Fruit fly (Drosophila melanogaster) whole organism, embryonic: ENCODE data around the gene CG11367.
A peak's percentile ranks its signal among the peaks of the same experiment; 100 is the strongest.

Experiments
- CG10274 ChIP-seq: fragments of 200-800 bp; sonication (Bioruptor generic); optimal IDR thresholded peaks from 3 replicates; lab custom pipeline; 2017; ENCODE audit warnings: missing biosample characterization, mild to moderate bottlenecking, missing genetic modification characterization
- CG1233 ChIP-seq: fragments of 200-800 bp; sonication (Bioruptor generic); optimal IDR thresholded peaks from 4 replicates; lab custom pipeline; 2018; ENCODE audit warnings: missing biosample characterization, mild to moderate bottlenecking, missing genetic modification characterization
- CG12659 ChIP-seq: fragments of 200-800 bp; sonication (Bioruptor generic); optimal IDR thresholded peaks from 3 replicates; lab custom pipeline; 2017; ENCODE audit warnings: mild to moderate bottlenecking, missing biosample characterization, missing genetic modification reagents, missing genetic modification characterization
- CG13894 ChIP-seq: fragments of 200-800 bp; sonication (Bioruptor generic); optimal IDR thresholded peaks from 3 replicates; lab custom pipeline; 2018; ENCODE audit warnings: missing biosample characterization, mild to moderate bottlenecking, missing genetic modification characterization, moderate library complexity
- CG1529 ChIP-seq: fragments of 200-800 bp; sonication (Bioruptor generic); optimal IDR thresholded peaks from 3 replicates; lab custom pipeline; 2018; ENCODE audit warnings: missing biosample characterization, missing genetic modification characterization
- CG17359 ChIP-seq: fragments of 200-800 bp; sonication (Bioruptor generic); optimal IDR thresholded peaks from 3 replicates; lab custom pipeline; 2018; ENCODE audit warnings: missing biosample characterization, mild to moderate bottlenecking, missing genetic modification characterization, moderate library complexity
- CG17385 ChIP-seq: fragments of 200-800 bp; sonication (Bioruptor generic); optimal IDR thresholded peaks from 3 replicates; lab custom pipeline; 2018; ENCODE audit warnings: missing biosample characterization, mild to moderate bottlenecking, missing genetic modification characterization
- CG17612 ChIP-seq: fragments of 200-800 bp; sonication (Bioruptor generic); IDR thresholded peaks from 2 replicates; pipeline ENCODE4 v1.3.6; 2022; ENCODE audit warnings: missing biosample characterization, missing genetic modification characterization
- CG18476 ChIP-seq: fragments of 200-800 bp; sonication (Bioruptor generic); optimal IDR thresholded peaks from 2 replicates; lab custom pipeline; 2016; ENCODE audit warnings: missing biosample characterization, mild to moderate bottlenecking, missing genetic modification characterization
- CG18619 ChIP-seq: fragments of 200-800 bp; sonication (Bioruptor generic); optimal IDR thresholded peaks from 3 replicates; lab custom pipeline; 2017; ENCODE audit warnings: missing biosample characterization, mild to moderate bottlenecking, missing genetic modification characterization
- CG2202 ChIP-seq: fragments of 200-800 bp; sonication (Bioruptor generic); optimal IDR thresholded peaks from 2 replicates; lab custom pipeline; 2018; ENCODE audit warnings: missing biosample characterization, mild to moderate bottlenecking, missing genetic modification characterization
- CG2875 ChIP-seq: fragments of 200-800 bp; sonication (Bioruptor generic); optimal IDR thresholded peaks from 2 replicates; lab custom pipeline; 2017; ENCODE audit warnings: missing biosample characterization, mild to moderate bottlenecking, missing genetic modification characterization, missing genetic modification reagents
- CG31441 ChIP-seq: fragments of 200-800 bp; sonication (Bioruptor generic); IDR thresholded peaks from 2 replicates; pipeline ENCODE4 v1.3.6; 2022; ENCODE audit warnings: missing biosample characterization, missing genetic modification characterization
- CG3281 ChIP-seq: fragments of 200-800 bp; sonication (Bioruptor generic); optimal IDR thresholded peaks from 3 replicates; lab custom pipeline; 2017; ENCODE audit warnings: missing biosample characterization, mild to moderate bottlenecking, missing genetic modification characterization
- CG34224 ChIP-seq: fragments of 200-800 bp; sonication (Bioruptor generic); IDR thresholded peaks from 3 replicates; pipeline ENCODE4 v1.3.6; 2022; ENCODE audit warnings: missing biosample characterization, missing genetic modification characterization; ENCODE audit not compliant: partially characterized antibody
- CG3995 ChIP-seq: fragments of 200-800 bp; sonication (Bioruptor generic); optimal IDR thresholded peaks from 3 replicates; lab custom pipeline; 2016; ENCODE audit warnings: missing biosample characterization, missing genetic modification characterization
- CG4424 ChIP-seq: fragments of 200-800 bp; sonication (Bioruptor generic); optimal IDR thresholded peaks from 3 replicates; lab custom pipeline; 2016; ENCODE audit warnings: missing biosample characterization, missing genetic modification characterization
- CG5180 ChIP-seq: fragments of 200-800 bp; sonication (Bioruptor generic); optimal IDR thresholded peaks from 3 replicates; lab custom pipeline; 2017; ENCODE audit warnings: missing biosample characterization, missing genetic modification characterization, mild to moderate bottlenecking, moderate library complexity, missing genetic modification reagents
- CG6254 ChIP-seq: fragments of 200-800 bp; sonication (Bioruptor generic); optimal IDR thresholded peaks from 3 replicates; lab custom pipeline; 2017; ENCODE audit warnings: mild to moderate bottlenecking, missing biosample characterization, missing genetic modification reagents, missing genetic modification characterization
- CG7372 ChIP-seq: fragments of 200-800 bp; sonication (Bioruptor generic); IDR thresholded peaks from 2 replicates; pipeline ENCODE4 v1.3.6; 2022; ENCODE audit warnings: missing biosample characterization, missing genetic modification characterization
- CG9876 ChIP-seq: fragments of 200-800 bp; sonication (Bioruptor generic); optimal IDR thresholded peaks from 2 replicates; lab custom pipeline; 2016; ENCODE audit warnings: missing biosample characterization, missing genetic modification characterization
- Dbx ChIP-seq: fragments of 200-800 bp; sonication (Bioruptor generic); IDR thresholded peaks from 3 replicates; pipeline ENCODE4 v1.3.6; 2022; ENCODE audit warnings: missing biosample characterization, missing genetic modification characterization
- HLH3B ChIP-seq: fragments of 200-800 bp; sonication (Bioruptor generic); IDR thresholded peaks from 2 replicates; pipeline ENCODE4 v1.3.6; 2022; ENCODE audit warnings: missing biosample characterization, missing genetic modification characterization
- Hr3 ChIP-seq: fragments of 200-800 bp; sonication (Bioruptor generic); optimal IDR thresholded peaks from 3 replicates; lab custom pipeline; 2016; ENCODE audit warnings: missing biosample characterization, missing genetic modification characterization
- Lhr ChIP-seq: fragments of 200-800 bp; sonication (Bioruptor generic); optimal IDR thresholded peaks from 3 replicates; lab custom pipeline; 2017; ENCODE audit warnings: mild to moderate bottlenecking, missing biosample characterization, missing genetic modification reagents, missing genetic modification characterization
- Mes4 ChIP-seq: fragments of 200-800 bp; sonication (Bioruptor generic); optimal IDR thresholded peaks from 2 replicates; lab custom pipeline; 2016; ENCODE audit warnings: missing biosample characterization, missing genetic modification characterization
- Neu2 ChIP-seq: fragments of 200-800 bp; sonication (Bioruptor generic); optimal IDR thresholded peaks from 3 replicates; lab custom pipeline; 2016; ENCODE audit warnings: missing biosample characterization, missing genetic modification characterization, borderline replicate concordance
- Oaz ChIP-seq: fragments of 200-800 bp; sonication (Bioruptor generic); IDR thresholded peaks from 2 replicates; pipeline ENCODE4 v1.3.6; 2022; ENCODE audit warnings: missing biosample characterization, missing genetic modification characterization
- Scr ChIP-seq: fragments of 200-800 bp; sonication (Bioruptor generic); IDR thresholded peaks from 2 replicates; pipeline ENCODE4 v1.3.6; 2022; ENCODE audit warnings: missing biosample characterization, missing genetic modification characterization; ENCODE audit not compliant: partially characterized antibody
- Sox102F ChIP-seq: fragments of 200-800 bp; sonication (Bioruptor generic); optimal IDR thresholded peaks from 2 replicates; lab custom pipeline; 2018; ENCODE audit warnings: missing biosample characterization, mild to moderate bottlenecking, missing genetic modification characterization, moderate library complexity
- TFAM ChIP-seq: fragments of 200-800 bp; sonication (Bioruptor generic); optimal IDR thresholded peaks from 2 replicates; lab custom pipeline; 2017; ENCODE audit warnings: missing biosample characterization, missing genetic modification characterization, inconsistent platforms
- ab ChIP-seq: fragments of 200-800 bp; sonication (Bioruptor generic); optimal IDR thresholded peaks from 2 replicates; lab custom pipeline; 2016; ENCODE audit warnings: missing biosample characterization, missing genetic modification characterization
- aop ChIP-seq: fragments of 200-800 bp; sonication (Bioruptor generic); IDR thresholded peaks from 2 replicates; pipeline ENCODE4 v1.3.6; 2022; ENCODE audit warnings: missing biosample characterization, missing genetic modification characterization
- cas ChIP-seq: fragments of 200-800 bp; sonication (Bioruptor generic); IDR thresholded peaks from 2 replicates; pipeline ENCODE4 v1.3.6; 2022; ENCODE audit warnings: missing biosample characterization, missing genetic modification characterization
- chm ChIP-seq: fragments of 200-800 bp; sonication (Bioruptor generic); IDR thresholded peaks from 2 replicates; pipeline ENCODE4 v1.3.6; 2022; ENCODE audit warnings: missing biosample characterization, missing genetic modification characterization
- cwo ChIP-seq: fragments of 200-800 bp; sonication (Bioruptor generic); optimal IDR thresholded peaks from 3 replicates; lab custom pipeline; 2017; ENCODE audit warnings: missing biosample characterization, missing genetic modification characterization, mild to moderate bottlenecking, moderate library complexity, missing genetic modification reagents
- dan ChIP-seq: fragments of 200-800 bp; sonication (Bioruptor generic); IDR thresholded peaks from 2 replicates; pipeline ENCODE4 v1.3.6; 2022; ENCODE audit warnings: missing biosample characterization, missing genetic modification characterization
- eve ChIP-seq, 2 experiments: fragments of >200 bp; optimal IDR thresholded peaks; 2 replicates each; lab custom pipeline; 2017; ENCODE audit warnings: missing biosample characterization in 2 of 2, missing genetic modification characterization in 2 of 2
- ham ChIP-seq: fragments of 200-800 bp; sonication (Bioruptor generic); IDR thresholded peaks from 2 replicates; pipeline ENCODE4 v1.3.6; 2022; ENCODE audit warnings: missing biosample characterization, missing genetic modification characterization
- hkb ChIP-seq, 2 experiments: fragments of 200-800 bp in 1 of 2; fragments of >200 bp in 1 of 2; sonication (Bioruptor generic) in 1 of 2; IDR thresholded peaks in 1 of 2; optimal IDR thresholded peaks in 1 of 2; 2 replicates each; pipeline versions ENCODE4 v1.3.6 to Lab custom; 2017 to 2022; ENCODE audit warnings: missing biosample characterization in 1 of 2, missing genetic modification characterization in 1 of 2
- ken ChIP-seq: fragments of 200-800 bp; sonication (Bioruptor generic); IDR thresholded peaks from 3 replicates; pipeline ENCODE4 v1.3.6; 2022; ENCODE audit warnings: missing biosample characterization, missing genetic modification characterization
- knrl ChIP-seq: fragments of 200-800 bp; sonication (Bioruptor generic); IDR thresholded peaks from 3 replicates; pipeline ENCODE4 v1.3.6; 2022; ENCODE audit warnings: missing biosample characterization, missing genetic modification characterization; ENCODE audit not compliant: partially characterized antibody
- pum ChIP-seq: fragments of 200-800 bp; sonication (Bioruptor generic); optimal IDR thresholded peaks from 2 replicates; lab custom pipeline; 2016; ENCODE audit warnings: missing biosample characterization, missing genetic modification characterization
- tap ChIP-seq: fragments of 200-800 bp; optimal IDR thresholded peaks from 3 replicates; lab custom pipeline; 2019; ENCODE audit warnings: missing biosample characterization, mild to moderate bottlenecking, missing genetic modification characterization, moderate library complexity
- vnd ChIP-seq: fragments of 200-800 bp; sonication (Bioruptor generic); IDR thresholded peaks from 3 replicates; pipeline ENCODE4 v1.3.6; 2022; ENCODE audit warnings: missing biosample characterization, missing genetic modification characterization; ENCODE audit not compliant: partially characterized antibody
- wor ChIP-seq: fragments of 200-800 bp; sonication (Bioruptor generic); IDR thresholded peaks from 2 replicates; pipeline ENCODE4 v1.3.6; 2022; ENCODE audit warnings: missing biosample characterization, missing genetic modification characterization
- z ChIP-seq: fragments of 200-800 bp; sonication (Bioruptor generic); IDR thresholded peaks from 3 replicates; pipeline ENCODE4 v1.3.6; 2022; ENCODE audit warnings: missing biosample characterization, missing genetic modification characterization
- zf30C ChIP-seq: fragments of 200-800 bp; sonication (Bioruptor generic); optimal IDR thresholded peaks from 3 replicates; lab custom pipeline; 2018; ENCODE audit warnings: missing biosample characterization, mild to moderate bottlenecking, missing genetic modification characterization

Gene CG11367

dm6 chr3L:22717137-22717767 lies 10.7 kb upstream of the CG11367 start, which contains the start of the genes ArfGAP3 and CG32452 (continued):
- TF ChIP-seq CG1529 (GFP tag; lab: Kevin White, UChicago) (peak; percentile 29), CG17359 (tag; lab: Kevin White, UChicago) (peak; percentile 60), CG6254 (GFP tag; lab: Kevin White, UChicago) (peak; percentile 21), hkb (optimal IDR thresholded peaks at IDR 0.05; lab: Kevin White, UChicago) (no peak), hkb (GFP tag; IDR thresholded peaks at IDR 0.05; lab: Robert Waterston, UW) (peak; percentile 73), CG31441 (GFP tag; lab: Robert Waterston, UW) (peak; percentile 81), CG34224 (GFP tag; lab: Robert Waterston, UW) (peak; percentile 68), CG4424 (GFP tag; lab: Kevin White, UChicago) (peak; percentile 77), ham (peak; percentile 43; the same call in 1 of the 2 replicates), CG18476 (GFP tag; lab: Kevin White, UChicago) (peak; percentile 69), Scr (GFP tag; lab: Robert Waterston, UW) (peak; percentile 75), Dbx (peak; percentile 82), CG12659 (GFP tag; lab: Kevin White, UChicago) (peak; percentile 81), wor (peak; percentile 52), CG3995 (GFP tag; lab: Kevin White, UChicago) (peak; percentile 39), CG3281 (GFP tag; lab: Kevin White, UChicago) (peak; percentile 50), Oaz (GFP tag; lab: Robert Waterston, UW) (peak; percentile 70), cas (GFP tag; lab: Robert Waterston, UW) (no peak; the same call in 1 of the 2 replicates), CG1233 (peak; percentile 58), vnd (peak; percentile 58; the same call in 1 of the 3 replicates), CG2202 (tag; lab: Kevin White, UChicago) (peak; percentile 22), CG2875 (peak; percentile 36), Neu2 (no peak), ken (GFP tag; lab: Robert Waterston, UW) (peak; percentile 58; the same call in 1 of the 3 replicates), pum (peak; percentile 70), Hr3 (GFP tag; lab: Kevin White, UChicago) (peak; percentile 67), CG17385 (GFP tag; lab: Kevin White, UChicago) (peak; percentile 66), ab (no peak), CG17612 (GFP tag; lab: Robert Waterston, UW) (0 out of 2 replicates have a peak, but pooled peaks have one; percentile 22), CG7372 (GFP tag; lab: Robert Waterston, UW) (peak; percentile 74), z (GFP tag; lab: Robert Waterston, UW) (no peak), Lhr (peak; percentile 72), CG5180 (GFP tag; lab: Kevin White, UChicago) (peak; percentile 33), CG9876 (GFP tag; lab: Kevin White, UChicago) (peak; percentile 7), zf30C (GFP tag; lab: Kevin White, UChicago) (no peak), eve (GFP tag; optimal IDR thresholded peaks at IDR 0.05; lab: Kevin White, UChicago) (no peak), chm (GFP tag; lab: Robert Waterston, UW) (peak; percentile 53; the same call in 1 of the 2 replicates), CG13894 (tag; lab: Kevin White, UChicago) (peak; percentile 66), Sox102F (GFP tag; lab: Kevin White, UChicago) (peak; percentile 75), TFAM (no peak), CG18619 (GFP tag; lab: Kevin White, UChicago) (peak; percentile 74), Mes4 (GFP tag; lab: Kevin White, UChicago) (no peak), knrl (GFP tag; lab: Robert Waterston, UW) (peak; percentile 49; the same call in 2 of the 3 replicates), dan (GFP tag; lab: Robert Waterston, UW) (no peak), HLH3B (GFP tag; lab: Robert Waterston, UW) (peak; percentile 76), aop (GFP tag; lab: Robert Waterston, UW) (0 out of 2 replicates have a peak, but pooled peaks have one; percentile 23), tap (tag; lab: Kevin White, UChicago) (peak; percentile 60), cwo (peak; percentile 22), CG10274 (no peak)
